Fruit fly (Drosophila melanogaster) whole organism, adult: ENCODE measurements around the gene Gr64d.
A peak's percentile ranks its signal among the peaks of the same experiment; 100 is the strongest.

ENCODE experiments used
- CG12768 ChIP-seq: fragments of 200-800 bp; sonication (Bioruptor generic); optimal IDR thresholded peaks from 2 replicates; lab custom pipeline; 2017; ENCODE audit warnings: missing biosample characterization, missing genetic modification characterization, mild to moderate bottlenecking, moderate library complexity, missing genetic modification reagents
- Mnt ChIP-seq: fragments of 200-800 bp; sonication (Bioruptor generic); optimal IDR thresholded peaks from 2 replicates; lab custom pipeline; 2016; ENCODE audit warnings: missing biosample characterization, mild to moderate bottlenecking, missing genetic modification characterization
- pad ChIP-seq: fragments of 200-800 bp; sonication (Bioruptor generic); optimal IDR thresholded peaks from 3 replicates; lab custom pipeline; 2017; ENCODE audit warnings: missing biosample characterization, missing genetic modification characterization, mild to moderate bottlenecking, moderate library complexity, missing genetic modification reagents

dm6 chr3L:4071561-4072049, 39.7 kb downstream of the Gr64d start, which contains the start of gene wit:
- TF ChIP-seq CG12768, result peak; percentile 58
- no peak for TF ChIP-seq pad (GFP tag; lab: Kevin White, UChicago)
- TF ChIP-seq Mnt, result peak; percentile 83
